Worm (Caenorhabditis elegans) whole organism, mixed stage, embryonic: ENCODE data around the gene srlf-30.
A peak's percentile ranks its signal among the peaks of the same experiment; 100 is the strongest.

ENCODE experiments used
- ces-1 ChIP-seq: fragments of 150-350 bp; optimal IDR thresholded peaks from 2 replicates; lab custom pipeline; 2014; ENCODE audit warnings: missing biosample characterization, missing genetic modification reagents, missing genetic modification characterization
- lin-13 ChIP-seq: fragments of 150-350 bp; optimal IDR thresholded peaks from 2 replicates; lab custom pipeline; 2014; ENCODE audit warnings: missing biosample characterization, missing genetic modification characterization
- mep-1 ChIP-seq: fragments of 150-350 bp; optimal IDR thresholded peaks from 2 replicates; lab custom pipeline; 2017; ENCODE audit warnings: missing biosample characterization, missing genetic modification reagents, missing genetic modification characterization, inconsistent platforms
- mls-2 ChIP-seq: sonication (generic microtip); optimal IDR thresholded peaks from 2 replicates; lab custom pipeline; 2016; ENCODE audit warnings: mild to moderate bottlenecking, missing genetic modification characterization, moderate library complexity, missing compliant biosample characterization
- nhr-76 ChIP-seq: sonication (generic microtip); optimal IDR thresholded peaks from 2 replicates; lab custom pipeline; 2017; ENCODE audit warnings: missing biosample characterization, missing genetic modification characterization
- pha-4 ChIP-seq: fragments of 150-350 bp; optimal IDR thresholded peaks from 2 replicates; lab custom pipeline; 2018; ENCODE audit warnings: missing biosample characterization, missing genetic modification reagents, missing genetic modification characterization
- snpc-4 ChIP-seq: fragments of 150-350 bp; optimal IDR thresholded peaks from 2 replicates; lab custom pipeline; 2014; ENCODE audit warnings: missing biosample characterization, missing genetic modification characterization
- ztf-11 ChIP-seq: fragments of 150-350 bp; optimal IDR thresholded peaks from 2 replicates; lab custom pipeline; 2014; ENCODE audit warnings: missing biosample characterization, missing genetic modification characterization

- TF ChIP-seq nhr-76 (tag; lab: Kevin White, UChicago): no peak
- TF ChIP-seq lin-13: no peak
- peak; percentile 57 for TF ChIP-seq ces-1
- no peak for TF ChIP-seq snpc-4
- no peak for TF ChIP-seq mep-1 (tag; lab: Kevin White, UChicago)
- TF ChIP-seq mls-2 (tag; lab: Kevin White, UChicago): no peak
- TF ChIP-seq ztf-11: no peak
- no peak for TF ChIP-seq pha-4 (tag; lab: Kevin White, UChicago)
Observed at ce11 chrIV:10870158-10870557, 30.0 kb upstream of the srlf-30 start.
